Fruit fly (Drosophila melanogaster): ENCODE measurements around the gene Cdc37.

- no peak for TF ChIP-seq psq (optimal IDR thresholded peaks at IDR 0.05)
- TF ChIP-seq Myc (optimal IDR thresholded peaks at IDR 0.05), result no peak
- no peak for TF ChIP-seq Sin3A (optimal IDR thresholded peaks at IDR 0.05)
- TF ChIP-seq insv (optimal IDR thresholded peaks at IDR 0.05), result no peak
- TF ChIP-seq ttk (optimal IDR thresholded peaks at IDR 0.05), result no peak
- no peak for TF ChIP-seq h (optimal IDR thresholded peaks at IDR 0.05)
Measured at dm6 chr3L:1774713-1775648, 20.2 kb upstream of the Cdc37 start, which contains the start of the genes CG13933 and PolD2.
